Fruit fly (Drosophila melanogaster) whole organism, prepupa: ENCODE results near the gene CG14543.

Experiments used
- Blimp-1 ChIP-seq: fragments of 200-800 bp; sonication (Bioruptor generic); optimal IDR thresholded peaks from 3 replicates; lab custom pipeline; 2017; ENCODE audit warnings: missing biosample characterization, missing genetic modification characterization, mild to moderate bottlenecking, moderate library complexity, missing genetic modification reagents
- CG11762 ChIP-seq: fragments of 200-800 bp; sonication (Bioruptor generic); optimal IDR thresholded peaks from 3 replicates; lab custom pipeline; 2016; ENCODE audit warnings: missing biosample characterization, missing genetic modification characterization; ENCODE audit not compliant: insufficient read depth
- CG16779 ChIP-seq: fragments of 200-800 bp; sonication (Bioruptor generic); optimal IDR thresholded peaks from 3 replicates; lab custom pipeline; 2017; ENCODE audit warnings: missing biosample characterization, mild to moderate bottlenecking, missing genetic modification characterization
- dsx ChIP-seq: fragments of 200-800 bp; optimal IDR thresholded peaks from 3 replicates; lab custom pipeline; 2019; ENCODE audit warnings: missing biosample characterization, mild to moderate bottlenecking, missing genetic modification characterization, moderate library complexity; ENCODE audit not compliant: poor library complexity, severe bottlenecking
- fd85E ChIP-seq: fragments of 200-800 bp; sonication (Bioruptor generic); optimal IDR thresholded peaks from 3 replicates; lab custom pipeline; 2016; ENCODE audit warnings: missing biosample characterization, missing genetic modification characterization

DNA sequence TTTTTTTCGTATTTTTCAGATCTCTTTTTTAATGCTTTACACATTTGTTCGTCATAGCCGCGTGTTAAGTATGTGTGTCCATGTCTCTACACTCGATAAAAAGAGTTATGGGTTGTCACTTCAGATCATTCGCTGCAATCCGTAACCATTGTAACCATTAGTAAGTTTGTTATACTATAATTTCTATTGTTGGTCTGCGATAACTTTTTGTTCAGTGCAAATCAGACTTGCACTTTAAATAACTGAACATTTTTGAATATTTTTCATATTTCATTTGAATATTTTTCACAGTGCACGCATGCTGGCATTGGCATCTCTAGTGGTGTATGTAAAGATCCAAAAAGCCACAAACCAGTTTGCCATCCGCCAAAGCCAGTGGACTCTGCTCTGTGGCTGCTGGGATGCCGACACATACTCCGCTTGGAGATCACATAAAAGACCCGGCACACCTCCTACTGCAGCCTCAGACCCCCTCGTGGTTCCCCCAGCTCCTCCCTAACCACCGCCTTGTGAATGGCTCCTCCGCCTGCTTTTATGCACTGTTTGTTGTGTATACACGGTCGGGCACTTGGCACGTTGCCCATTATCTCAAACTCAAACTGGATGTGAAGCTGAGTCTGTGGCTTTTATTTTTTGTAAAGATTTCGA is 47.4 kb upstream of the CG14543 start:
- TF ChIP-seq dsx (GFP tag; lab: Kevin White, UChicago) = peak; percentile 97
- peak; percentile 96 for TF ChIP-seq CG11762 (GFP tag; lab: Kevin White, UChicago)
- TF ChIP-seq Blimp-1 (GFP tag; lab: Kevin White, UChicago) = peak; percentile 84
- TF ChIP-seq CG16779 = peak; percentile 93
- peak; percentile 88 for TF ChIP-seq fd85E
